Fruit fly (Drosophila melanogaster) ovary, adult (tissue): Measurements from ENCODE around the gene CG12084.

ENCODE experiments used
- CG17801 ChIP-seq: fragments of 200-800 bp; optimal IDR thresholded peaks from 2 replicates; lab custom pipeline; 2019; ENCODE audit warnings: missing biosample characterization, mild to moderate bottlenecking, missing genetic modification characterization, moderate library complexity; ENCODE audit not compliant: partially characterized antibody

CG12084 gene

dm6 chr3L:1502086-1502893 is 5.8 kb upstream of the CG12084 start, which contains the start of the genes hfp and Psa:
TSS of gene hfp (minus strand) at chr3L:1502590.
TSS of gene Psa (plus strand) at chr3L:1502843.
- peak; percentile 31 for TF ChIP-seq CG17801 (GFP tag; lab: Kevin White, UChicago)

- no peak for TF ChIP-seq CG17801 (GFP tag; lab: Kevin White, UChicago)
Measured at dm6 chr3L:1495803-1496202, 640 bp downstream of the CG12084 start.

- TF ChIP-seq CG17801 (GFP tag; lab: Kevin White, UChicago), result no peak
Measured at dm6 chr3L:1489523-1489922, 6.9 kb downstream of the CG12084 start, which contains the start of gene stet. TSS of gene stet (minus strand) at chr3L:1489547.

- no peak for TF ChIP-seq CG17801 (GFP tag; lab: Kevin White, UChicago)
Measured at dm6 chr3L:1488592-1489183, 7.8 kb downstream of the CG12084 start.

- TF ChIP-seq CG17801 (GFP tag; lab: Kevin White, UChicago), result no peak
Measured at dm6 chr3L:1484747-1485146, 11.7 kb downstream of the CG12084 start.

- TF ChIP-seq CG17801 (GFP tag; lab: Kevin White, UChicago), result peak; percentile 64
Measured at dm6 chr3L:1478998-1479680, 17.3 kb downstream of the CG12084 start.

dm6 chr3L:1477319-1477718 is 19.1 kb downstream of the CG12084 start, which contains the start of gene robl62A:
TSS of gene robl62A (plus strand) at chr3L:1477619.
- TF ChIP-seq CG17801 (GFP tag; lab: Kevin White, UChicago), result no peak

dm6 chr3L:1475157-1475556 is 21.3 kb downstream of the CG12084 start, which contains the start of gene Ptp61F:
TSS of gene Ptp61F (minus strand) at chr3L:1475257.
- TF ChIP-seq CG17801 (GFP tag; lab: Kevin White, UChicago), result no peak

dm6 chr3L:1471960-1472359 is 24.5 kb downstream of the CG12084 start, which contains the start of gene Naa30B:
TSS of gene Naa30B (minus strand) at chr3L:1472060.
- TF ChIP-seq CG17801 (GFP tag; lab: Kevin White, UChicago), result no peak

dm6 chr3L:1471037-1471436 is 25.4 kb downstream of the CG12084 start:
- TF ChIP-seq CG17801 (GFP tag; lab: Kevin White, UChicago), result no peak

- no peak for TF ChIP-seq CG17801 (GFP tag; lab: Kevin White, UChicago)
Measured at dm6 chr3L:1469241-1469640, 27.2 kb downstream of the CG12084 start.

dm6 chr3L:1464465-1464864 is 32.0 kb downstream of the CG12084 start:
- TF ChIP-seq CG17801 (GFP tag; lab: Kevin White, UChicago), result no peak

- TF ChIP-seq CG17801 (GFP tag; lab: Kevin White, UChicago), result peak; percentile 28
Measured at dm6 chr3L:1463547-1463946, 32.9 kb downstream of the CG12084 start, which contains the start of gene rho. TSS of gene rho (plus strand) at chr3L:1463811.

dm6 chr3L:1461831-1462230 is 34.6 kb downstream of the CG12084 start:
- no peak for TF ChIP-seq CG17801 (GFP tag; lab: Kevin White, UChicago)
